Fruit fly (Drosophila melanogaster): Measurements from ENCODE around the gene Ttc1.

Gene Ttc1

dm6 chr3R:16469501-16470263, 26.9 kb upstream of the Ttc1 start, which contains the start of the genes CG42232 and CSN5 (continued):
- TF ChIP-seq Aef1 (GFP tag; IDR thresholded peaks at IDR 0.05) = peak; percentile 11; the same call in 1 of the 3 replicates
- TF ChIP-seq CG5953 (GFP tag; IDR thresholded peaks at IDR 0.05) = 0 out of 2 replicates have a peak, but pooled peaks have one; percentile 16
- TF ChIP-seq stwl (tag; optimal IDR thresholded peaks at IDR 0.05) = peak; percentile 68
- no peak for TF ChIP-seq CG6765 (GFP tag; optimal IDR thresholded peaks at IDR 0.05)
- peak; percentile 36; the same call in 1 of the 2 replicates for TF ChIP-seq CG11085 (GFP tag; IDR thresholded peaks at IDR 0.05)
- TF ChIP-seq CG9797 (GFP tag; optimal IDR thresholded peaks at IDR 0.05) = peak; percentile 14
- peak; percentile 39 for TF ChIP-seq CG31388 (GFP tag; optimal IDR thresholded peaks at IDR 0.05)
- peak; percentile 71 for TF ChIP-seq vvl (GFP tag; IDR thresholded peaks at IDR 0.05)
- TF ChIP-seq ttk (GFP tag; IDR thresholded peaks at IDR 0.05) = peak; percentile 45; the same call in 1 of the 2 replicates
- TF ChIP-seq p53 (GFP tag; optimal IDR thresholded peaks at IDR 0.05) = peak; percentile 49
- TF ChIP-seq Deaf1 (tag; optimal IDR thresholded peaks at IDR 0.05) = no peak
- peak; percentile 19 for TF ChIP-seq CG16815 (GFP tag; optimal IDR thresholded peaks at IDR 0.05)
- TF ChIP-seq Meics (GFP tag; optimal IDR thresholded peaks at IDR 0.05) = peak; percentile 15
- TF ChIP-seq CG32767 (GFP tag; IDR thresholded peaks at IDR 0.05) = peak; percentile 36; the same call in 1 of the 2 replicates
- TF ChIP-seq Rfx (GFP tag; IDR thresholded peaks at IDR 0.05) = peak; percentile 65; the same call in 1 of the 2 replicates
- TF ChIP-seq Six4 (GFP tag; optimal IDR thresholded peaks at IDR 0.05) = peak; percentile 14
- no peak for TF ChIP-seq sr (GFP tag; IDR thresholded peaks at IDR 0.05)
- no peak for TF ChIP-seq da (GFP tag; optimal IDR thresholded peaks at IDR 0.05)
- TF ChIP-seq BEAF-32 (GFP tag; optimal IDR thresholded peaks at IDR 0.05) = peak; percentile 57
- TF ChIP-seq kay (GFP tag; optimal IDR thresholded peaks at IDR 0.05) = peak; percentile 10
- TF ChIP-seq CG14965 (GFP tag; optimal IDR thresholded peaks at IDR 0.05; ENCODE audit: borderline replicate concordance) = no peak
- no peak for TF ChIP-seq ash1 (GFP tag; optimal IDR thresholded peaks at IDR 0.05)
- no peak for TF ChIP-seq CG10565 (GFP tag; optimal IDR thresholded peaks at IDR 0.05)
- no peak for TF ChIP-seq onecut (GFP tag; IDR thresholded peaks at IDR 0.05)
- peak; percentile 75 for TF ChIP-seq CG4424 (GFP tag; optimal IDR thresholded peaks at IDR 0.05)
- peak in 1 of 2 experiments; percentile 69 for TF ChIP-seq dpn (GFP tag; optimal IDR thresholded peaks at IDR 0.05)
- TF ChIP-seq sens (GFP tag) = no peak
- TF ChIP-seq CG14014 (GFP tag; IDR thresholded peaks at IDR 0.05) = peak; percentile 55; the same call in 1 of the 2 replicates
- TF ChIP-seq Atf-2 (GFP tag; optimal IDR thresholded peaks at IDR 0.05) = peak; percentile 22
- peak; percentile 99 for TF ChIP-seq trem (tag; optimal IDR thresholded peaks at IDR 0.05)
- TF ChIP-seq CG14710 (tag; optimal IDR thresholded peaks at IDR 0.05) = peak; percentile 87
- no peak for TF ChIP-seq NFAT (GFP tag; IDR thresholded peaks at IDR 0.05)
- TF ChIP-seq unc-4 (GFP tag; IDR thresholded peaks at IDR 0.05; ENCODE audit: partially characterized antibody) = peak; percentile 50; the same call in 1 of the 2 replicates
- TF ChIP-seq CG18764 (GFP tag; optimal IDR thresholded peaks at IDR 0.05) = peak; percentile 40
- TF ChIP-seq CG7839 (tag; optimal IDR thresholded peaks at IDR 0.05) = no peak
- no peak for TF ChIP-seq gcm (GFP tag; optimal IDR thresholded peaks at IDR 0.05)
- TF ChIP-seq YL-1 (GFP tag; optimal IDR thresholded peaks at IDR 0.05) = peak; percentile 23
- TF ChIP-seq CG6272 (GFP tag; IDR thresholded peaks at IDR 0.05) = peak; percentile 45; the same call in 1 of the 2 replicates
- peak; percentile 31; the same call in 1 of the 2 replicates for TF ChIP-seq cas (GFP tag; IDR thresholded peaks at IDR 0.05)
- peak; percentile 12 for TF ChIP-seq twi (tag; optimal IDR thresholded peaks at IDR 0.05)
- peak; percentile 47; the same call in 1 of the 3 replicates for TF ChIP-seq Dbx (GFP tag; IDR thresholded peaks at IDR 0.05)
- TF ChIP-seq gsb-n (tag; optimal IDR thresholded peaks at IDR 0.05) = no peak
- no peak for TF ChIP-seq D19B (GFP tag; optimal IDR thresholded peaks at IDR 0.05)
- TF ChIP-seq Dek (tag; optimal IDR thresholded peaks at IDR 0.05) = peak; percentile 28
- no peak for TF ChIP-seq ERR (GFP tag; optimal IDR thresholded peaks at IDR 0.05)
- TF ChIP-seq CG33213 (GFP tag; optimal IDR thresholded peaks at IDR 0.05) = no peak
- TF ChIP-seq CG1792 (GFP tag; optimal IDR thresholded peaks at IDR 0.05) = no peak
- TF ChIP-seq CG17186 (GFP tag; optimal IDR thresholded peaks at IDR 0.05) = peak; percentile 58
- no peak for TF ChIP-seq PHDP (tag; optimal IDR thresholded peaks at IDR 0.05)

Data from whole organism, embryonic.